Fruit fly (Drosophila melanogaster) whole organism, embryonic: Measurements from ENCODE around the gene Ythdf.
A peak's percentile ranks its signal among the peaks of the same experiment; 100 is the strongest.

Source experiments
- Ada2b ChIP-seq: fragments of 200-800 bp; sonication (Bioruptor generic); IDR thresholded peaks from 2 replicates; pipeline ENCODE4 v1.3.6; 2022; ENCODE audit warnings: missing biosample characterization, missing genetic modification characterization
- CG10209 ChIP-seq: fragments of 200-800 bp; sonication (Bioruptor generic); optimal IDR thresholded peaks from 3 replicates; lab custom pipeline; 2017; ENCODE audit warnings: missing biosample characterization, mild to moderate bottlenecking, missing genetic modification characterization, missing genetic modification reagents
- CG12104 ChIP-seq: fragments of 200-800 bp; sonication (Bioruptor generic); optimal IDR thresholded peaks from 3 replicates; lab custom pipeline; 2016; ENCODE audit warnings: missing biosample characterization, missing genetic modification characterization
- CG12219 ChIP-seq: fragments of 200-800 bp; sonication (Bioruptor generic); optimal IDR thresholded peaks from 3 replicates; lab custom pipeline; 2018; ENCODE audit warnings: missing biosample characterization, mild to moderate bottlenecking, missing genetic modification characterization
- CG12236 ChIP-seq: fragments of 200-800 bp; sonication (Bioruptor generic); optimal IDR thresholded peaks from 2 replicates; lab custom pipeline; 2016; ENCODE audit warnings: missing biosample characterization, missing genetic modification characterization
- CG12659 ChIP-seq: fragments of 200-800 bp; sonication (Bioruptor generic); optimal IDR thresholded peaks from 3 replicates; lab custom pipeline; 2017; ENCODE audit warnings: mild to moderate bottlenecking, missing biosample characterization, missing genetic modification reagents, missing genetic modification characterization
- CG13424 ChIP-seq: fragments of 200-800 bp; sonication (Bioruptor generic); optimal IDR thresholded peaks from 2 replicates; lab custom pipeline; 2019; ENCODE audit warnings: missing biosample characterization, mild to moderate bottlenecking, missing genetic modification characterization, moderate library complexity
- CG13894 ChIP-seq: fragments of 200-800 bp; sonication (Bioruptor generic); optimal IDR thresholded peaks from 3 replicates; lab custom pipeline; 2018; ENCODE audit warnings: missing biosample characterization, mild to moderate bottlenecking, missing genetic modification characterization, moderate library complexity
- CG1602 ChIP-seq: fragments of 200-800 bp; sonication (Bioruptor generic); optimal IDR thresholded peaks from 3 replicates; lab custom pipeline; 2016; ENCODE audit warnings: missing biosample characterization, missing genetic modification characterization
- CG1603 ChIP-seq: fragments of 200-800 bp; sonication (Bioruptor generic); optimal IDR thresholded peaks from 2 replicates; lab custom pipeline; 2019; ENCODE audit warnings: missing biosample characterization, mild to moderate bottlenecking, missing genetic modification characterization, moderate library complexity
- CG16813 ChIP-seq: fragments of 200-800 bp; sonication (Bioruptor generic); IDR thresholded peaks from 3 replicates; pipeline ENCODE4 v1.3.6; 2022; ENCODE audit warnings: missing biosample characterization, missing genetic modification characterization; ENCODE audit not compliant: partially characterized antibody
- CG17568 ChIP-seq: fragments of 200-800 bp; sonication (Bioruptor generic); optimal IDR thresholded peaks from 2 replicates; lab custom pipeline; 2018; ENCODE audit warnings: missing biosample characterization, mild to moderate bottlenecking, missing genetic modification characterization, moderate library complexity
- CG2875 ChIP-seq: fragments of 200-800 bp; sonication (Bioruptor generic); optimal IDR thresholded peaks from 2 replicates; lab custom pipeline; 2017; ENCODE audit warnings: missing biosample characterization, mild to moderate bottlenecking, missing genetic modification characterization, missing genetic modification reagents
- CG31224 ChIP-seq: fragments of 200-800 bp; sonication (Bioruptor generic); IDR thresholded peaks from 2 replicates; pipeline ENCODE4 v1.3.6; 2022; ENCODE audit warnings: missing biosample characterization, missing genetic modification characterization
- CG31365 ChIP-seq: fragments of 200-800 bp; sonication (Bioruptor generic); optimal IDR thresholded peaks from 2 replicates; lab custom pipeline; 2018; ENCODE audit warnings: missing biosample characterization, mild to moderate bottlenecking, missing genetic modification characterization
- CG33557 ChIP-seq: fragments of 200-800 bp; sonication (Bioruptor generic); optimal IDR thresholded peaks from 2 replicates; lab custom pipeline; 2019; ENCODE audit warnings: missing biosample characterization, mild to moderate bottlenecking, missing genetic modification characterization, moderate library complexity
- CG5245 ChIP-seq: fragments of 200-800 bp; sonication (Bioruptor generic); optimal IDR thresholded peaks from 3 replicates; lab custom pipeline; 2016; ENCODE audit warnings: missing biosample characterization, missing genetic modification characterization
- CG6765 ChIP-seq: fragments of 200-800 bp; sonication (Bioruptor generic); optimal IDR thresholded peaks from 3 replicates; lab custom pipeline; 2017; ENCODE audit warnings: missing biosample characterization, mild to moderate bottlenecking, missing genetic modification characterization
- CG7357 ChIP-seq: fragments of 200-800 bp; sonication (Bioruptor generic); IDR thresholded peaks from 3 replicates; pipeline ENCODE4 v1.3.6; 2022; ENCODE audit warnings: missing biosample characterization, missing genetic modification characterization
- CG9932 ChIP-seq: fragments of 200-800 bp; sonication (Bioruptor generic); IDR thresholded peaks from 2 replicates; pipeline ENCODE4 v1.3.6; 2022; ENCODE audit warnings: missing biosample characterization, missing genetic modification characterization
- D ChIP-seq, 2 experiments: fragments of 200-800 bp in 1 of 2; fragments of >200 bp in 1 of 2; sonication (Bioruptor generic) in 1 of 2; optimal IDR thresholded peaks; 2 replicates in 1 of 2; 3 replicates in 1 of 2; lab custom pipeline; 2017; ENCODE audit warnings: mild to moderate bottlenecking in 1 of 2, missing biosample characterization in 1 of 2, missing genetic modification characterization in 1 of 2, missing genetic modification reagents in 1 of 2
- D19A ChIP-seq: fragments of 200-800 bp; optimal IDR thresholded peaks from 3 replicates; lab custom pipeline; 2019; ENCODE audit warnings: missing biosample characterization, mild to moderate bottlenecking, missing genetic modification characterization, moderate library complexity
- Opbp ChIP-seq: fragments of 200-800 bp; sonication (Bioruptor generic); IDR thresholded peaks from 3 replicates; pipeline ENCODE4 v1.3.6; 2022; ENCODE audit warnings: missing biosample characterization, missing genetic modification characterization; ENCODE audit not compliant: partially characterized antibody
- Pdp1 ChIP-seq, 2 experiments: fragments of 200-800 bp; sonication (Bioruptor generic); optimal IDR thresholded peaks; 3 replicates each; lab custom pipeline; 2016; ENCODE audit warnings: missing biosample characterization in 2 of 2, missing genetic modification characterization in 2 of 2, mild to moderate bottlenecking in 1 of 2, moderate library complexity in 1 of 2
- amos ChIP-seq: fragments of 200-800 bp; sonication (Bioruptor generic); IDR thresholded peaks from 2 replicates; pipeline ENCODE4 v1.3.6; 2022; ENCODE audit warnings: missing biosample characterization, missing genetic modification characterization; ENCODE audit not compliant: partially characterized antibody
- gcm2 ChIP-seq: fragments of 200-800 bp; sonication (Bioruptor generic); optimal IDR thresholded peaks from 2 replicates; lab custom pipeline; 2016; ENCODE audit warnings: missing biosample characterization, missing genetic modification characterization
- hth ChIP-seq: fragments of >200 bp; optimal IDR thresholded peaks from 2 replicates; lab custom pipeline; 2017; ENCODE audit warnings: inconsistent platforms
- insv ChIP-seq, 2 experiments: fragments of 200-800 bp; sonication (Bioruptor generic); optimal IDR thresholded peaks; 3 replicates each; lab custom pipeline; 2016 to 2018; ENCODE audit warnings: missing biosample characterization in 2 of 2, missing genetic modification characterization in 2 of 2
- ken ChIP-seq: fragments of 200-800 bp; sonication (Bioruptor generic); IDR thresholded peaks from 3 replicates; pipeline ENCODE4 v1.3.6; 2022; ENCODE audit warnings: missing biosample characterization, missing genetic modification characterization
- knrl ChIP-seq: fragments of 200-800 bp; sonication (Bioruptor generic); IDR thresholded peaks from 3 replicates; pipeline ENCODE4 v1.3.6; 2022; ENCODE audit warnings: missing biosample characterization, missing genetic modification characterization; ENCODE audit not compliant: partially characterized antibody
- luna ChIP-seq: fragments of 200-800 bp; sonication (Bioruptor generic); optimal IDR thresholded peaks from 2 replicates; lab custom pipeline; 2016; ENCODE audit warnings: missing biosample characterization, missing genetic modification characterization
- p53 ChIP-seq: fragments of 200-800 bp; sonication (Bioruptor generic); optimal IDR thresholded peaks from 2 replicates; lab custom pipeline; 2016; ENCODE audit warnings: missing biosample characterization, missing genetic modification characterization
- psq ChIP-seq: fragments of 200-800 bp; sonication (Bioruptor generic); optimal IDR thresholded peaks from 2 replicates; lab custom pipeline; 2017; ENCODE audit warnings: missing biosample characterization, missing genetic modification characterization
- sc ChIP-seq, 3 experiments: fragments of >200 bp in 2 of 3; fragments of 200-800 bp in 1 of 3; sonication (Bioruptor generic) in 1 of 3; optimal IDR thresholded peaks; 2 replicates in 2 of 3; 3 replicates in 1 of 3; lab custom pipeline; 2017; ENCODE audit warnings: mild to moderate bottlenecking in 1 of 3, missing biosample characterization in 1 of 3, missing genetic modification characterization in 1 of 3, missing genetic modification reagents in 1 of 3
- slbo ChIP-seq: fragments of 200-800 bp; sonication (Bioruptor generic); IDR thresholded peaks from 2 replicates; pipeline ENCODE4 v1.3.6; 2022; ENCODE audit warnings: missing biosample characterization, missing genetic modification characterization
- tna ChIP-seq: fragments of 200-800 bp; sonication (Bioruptor generic); IDR thresholded peaks from 2 replicates; pipeline ENCODE4 v1.3.6; 2022; ENCODE audit warnings: missing biosample characterization, missing genetic modification characterization; ENCODE audit not compliant: partially characterized antibody
- toy ChIP-seq: fragments of 200-800 bp; sonication (Bioruptor generic); IDR thresholded peaks from 2 replicates; pipeline ENCODE4 v1.3.6; 2022; ENCODE audit warnings: missing biosample characterization, missing genetic modification characterization
- trh ChIP-seq: fragments of 200-800 bp; sonication (Bioruptor generic); optimal IDR thresholded peaks from 2 replicates; lab custom pipeline; 2016; ENCODE audit warnings: missing biosample characterization, missing genetic modification characterization
- unc-4 ChIP-seq: fragments of 200-800 bp; sonication (Bioruptor generic); IDR thresholded peaks from 2 replicates; pipeline ENCODE4 v1.3.6; 2022; ENCODE audit warnings: missing biosample characterization, missing genetic modification characterization; ENCODE audit not compliant: partially characterized antibody
- vvl ChIP-seq: fragments of 200-800 bp; sonication (Bioruptor generic); IDR thresholded peaks from 2 replicates; pipeline ENCODE4 v1.3.6; 2022; ENCODE audit warnings: missing biosample characterization, missing genetic modification characterization
- z ChIP-seq: fragments of 200-800 bp; sonication (Bioruptor generic); IDR thresholded peaks from 3 replicates; pipeline ENCODE4 v1.3.6; 2022; ENCODE audit warnings: missing biosample characterization, missing genetic modification characterization

Ythdf gene

DNA sequence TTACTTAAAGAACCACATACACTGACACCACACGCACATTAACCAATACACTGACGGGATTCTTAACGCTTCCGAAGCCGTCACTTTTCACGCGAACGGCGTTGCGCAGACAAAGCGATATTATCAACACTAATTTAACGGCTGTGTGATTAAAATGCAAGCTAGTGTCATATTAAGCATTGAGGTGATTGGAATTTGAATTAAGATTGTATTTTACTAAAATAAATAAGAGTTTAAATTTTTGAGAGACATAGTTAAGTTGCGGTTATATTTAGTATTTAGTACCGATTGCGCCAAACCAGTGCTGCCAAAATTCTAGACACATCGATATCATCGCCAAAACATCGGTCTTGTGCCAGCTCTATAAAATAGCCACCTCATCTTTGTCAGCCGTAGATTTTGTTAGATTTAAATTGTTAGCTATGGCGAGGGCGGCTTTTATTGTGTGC is at the start of gene Ythdf, which contains the start of gene bai (continued):
- TF ChIP-seq CG9932 (GFP tag; lab: Robert Waterston, UW), result no peak
- peak; percentile 75 for TF ChIP-seq CG12659 (GFP tag; lab: Kevin White, UChicago)
- no peak for TF ChIP-seq gcm2
- TF ChIP-seq CG31365 (tag; lab: Kevin White, UChicago), result no peak
- peak; percentile 64; the same call in 1 of the 2 replicates for TF ChIP-seq slbo (GFP tag; lab: Robert Waterston, UW)
- no peak for TF ChIP-seq CG7357 (GFP tag; lab: Robert Waterston, UW)
- TF ChIP-seq unc-4 (GFP tag; lab: Robert Waterston, UW), result peak; percentile 92
- no peak for TF ChIP-seq hth (lab: Kevin White, UChicago)
- peak; percentile 86 for TF ChIP-seq amos
- peak in 1 of 2 experiments; percentile 28 for TF ChIP-seq Pdp1 (GFP tag; optimal IDR thresholded peaks at IDR 0.05; lab: Kevin White, UChicago)
- TF ChIP-seq ken, result peak; percentile 52; the same call in 2 of the 3 replicates
- TF ChIP-seq vvl (GFP tag; lab: Robert Waterston, UW), result no peak
- peak; percentile 91 for TF ChIP-seq knrl (GFP tag; lab: Robert Waterston, UW)
- TF ChIP-seq Ada2b (GFP tag; lab: Robert Waterston, UW), result no peak
- no peak for TF ChIP-seq CG12219
- no peak for TF ChIP-seq sc (optimal IDR thresholded peaks at IDR 0.05; lab: Kevin White, UChicago)
- no peak for TF ChIP-seq sc (GFP tag; optimal IDR thresholded peaks at IDR 0.05; lab: Kevin White, UChicago)
- TF ChIP-seq CG17568 (GFP tag; lab: Kevin White, UChicago), result no peak
- TF ChIP-seq D19A (tag; lab: Kevin White, UChicago), result no peak
- TF ChIP-seq D (optimal IDR thresholded peaks at IDR 0.05; lab: Kevin White, UChicago), result no peak
- no peak for TF ChIP-seq D (GFP tag; optimal IDR thresholded peaks at IDR 0.05; lab: Kevin White, UChicago)
- TF ChIP-seq CG2875, result no peak
- no peak for TF ChIP-seq z (GFP tag; lab: Robert Waterston, UW)
- no peak for TF ChIP-seq CG13894 (tag; lab: Kevin White, UChicago)
- TF ChIP-seq CG5245, result no peak
- TF ChIP-seq CG16813, result peak; percentile 84
- TF ChIP-seq CG10209 (GFP tag; lab: Kevin White, UChicago), result no peak
- peak; percentile 74; the same call in 2 of the 3 replicates for TF ChIP-seq Opbp (GFP tag; lab: Robert Waterston, UW)
- no peak for TF ChIP-seq CG12104 (GFP tag; lab: Kevin White, UChicago)
- TF ChIP-seq CG1603, result no peak
- TF ChIP-seq CG6765, result no peak
- TF ChIP-seq CG1602 (GFP tag; lab: Kevin White, UChicago), result peak; percentile 14
- no peak for TF ChIP-seq toy (GFP tag; lab: Robert Waterston, UW)
- TF ChIP-seq trh, result no peak
- TF ChIP-seq luna (GFP tag; lab: Kevin White, UChicago), result no peak
- TF ChIP-seq tna (GFP tag; lab: Robert Waterston, UW), result peak; percentile 72
- TF ChIP-seq psq (GFP tag; lab: Kevin White, UChicago), result peak; percentile 49
- no peak for TF ChIP-seq CG31224 (GFP tag; lab: Robert Waterston, UW)
- TF ChIP-seq CG12236 (GFP tag; lab: Kevin White, UChicago), result no peak
- peak in 1 of 2 experiments; percentile 1 for TF ChIP-seq insv (GFP tag; optimal IDR thresholded peaks at IDR 0.05; lab: Kevin White, UChicago)
- TF ChIP-seq CG13424 (tag; lab: Kevin White, UChicago), result no peak
- no peak for TF ChIP-seq p53 (GFP tag; lab: Kevin White, UChicago)
- TF ChIP-seq CG33557 (GFP tag; lab: Kevin White, UChicago), result peak; percentile 47
